Worm (Caenorhabditis elegans): Measurements from ENCODE around the gene C08B6.11.

ce11 chrV:10117465-10117864 is 10.1 kb downstream of the C08B6.11 start, which contains the start of gene C08B6.5:
- no peak for TF ChIP-seq nhr-77 (tag; optimal IDR thresholded peaks at IDR 0.05)
- no peak for TF ChIP-seq alr-1 (tag; optimal IDR thresholded peaks at IDR 0.05)
- no peak for TF ChIP-seq lsy-2 (tag; optimal IDR thresholded peaks at IDR 0.05)
- no peak for TF ChIP-seq ceh-82 (tag; optimal IDR thresholded peaks at IDR 0.05)
- no peak for TF ChIP-seq nhr-237 (tag; optimal IDR thresholded peaks at IDR 0.05)
- TF ChIP-seq skn-1 (tag; optimal IDR thresholded peaks at IDR 0.05): no peak
